Worm (Caenorhabditis elegans) whole organism, L2 larva: ENCODE measurements around the gene F14F9.3.

Source experiments
- elt-3 ChIP-seq: sonication (generic microtip); optimal IDR thresholded peaks from 2 replicates; lab custom pipeline; 2017; ENCODE audit warnings: missing biosample characterization, missing genetic modification characterization
- sma-3 ChIP-seq: sonication (generic microtip); optimal IDR thresholded peaks from 2 replicates; lab custom pipeline; 2016; ENCODE audit warnings: missing genetic modification reagents, missing genetic modification characterization, missing compliant biosample characterization
- unc-62 ChIP-seq: fragments of 150-350 bp; optimal IDR thresholded peaks from 2 replicates; lab custom pipeline; 2014; ENCODE audit warnings: missing biosample characterization, missing genetic modification reagents, missing genetic modification characterization
- ztf-11 ChIP-seq: sonication (generic microtip); optimal IDR thresholded peaks from 2 replicates; lab custom pipeline; 2017; ENCODE audit warnings: missing biosample characterization, missing genetic modification characterization

DNA sequence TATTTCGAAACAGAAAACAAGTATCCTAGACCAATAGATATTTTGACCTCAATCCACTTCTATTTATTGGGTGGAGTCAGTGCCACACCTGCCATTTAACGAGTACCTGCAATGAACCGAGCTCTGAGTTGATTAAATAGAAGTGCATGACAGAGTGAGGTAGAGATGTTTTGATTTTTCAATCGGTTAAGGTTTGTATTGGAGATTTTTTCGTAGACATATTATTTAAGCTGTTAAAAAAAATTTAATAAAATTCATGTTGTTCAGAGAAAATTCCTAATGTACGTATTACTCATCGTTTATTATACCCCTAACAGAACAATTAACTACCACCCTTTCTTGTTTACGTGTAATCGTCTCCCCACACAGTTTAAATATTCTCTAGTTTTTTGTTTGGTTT lies 17.5 kb downstream of the F14F9.3 start, which contains the start of gene srx-38:
- TF ChIP-seq ztf-11 (tag; lab: Kevin White, UChicago) (no peak), sma-3 (no peak), unc-62 (GFP tag; lab: Kevin White, UChicago) (no peak), elt-3 (tag; lab: Kevin White, UChicago) (no peak)
